Worm (Caenorhabditis elegans) whole organism, young adult: ENCODE measurements around the gene ZK354.9.
"Not testable (repeated sequence)": the region's sequence is repeated elsewhere in the genome, so short reads cannot be mapped to it uniquely, and the experiment has no call there.

ENCODE experiments used
- F57C9.4 ChIP-seq: sonication (generic microtip); optimal IDR thresholded peaks from 2 replicates; lab custom pipeline; 2017; ENCODE audit warnings: mild to moderate bottlenecking, missing genetic modification characterization, missing compliant biosample characterization
- attf-3 ChIP-seq: fragments of 200-800 bp; sonication (Bioruptor generic); conservative IDR thresholded peaks from 2 replicates; pipeline ENCODE4 v1.3.6; 2022; ENCODE audit warnings: missing genetic modification reagents, missing genetic modification characterization, missing compliant biosample characterization
- cebp-2 ChIP-seq: fragments of 200-800 bp; sonication (Bioruptor generic); IDR thresholded peaks from 2 replicates; pipeline ENCODE4 v1.3.6; 2022; ENCODE audit warnings: missing genetic modification characterization, missing compliant biosample characterization
- chd-7 ChIP-seq: sonication (generic microtip); optimal IDR thresholded peaks from 2 replicates; lab custom pipeline; 2016; ENCODE audit warnings: mild to moderate bottlenecking, missing genetic modification characterization, moderate library complexity, missing compliant biosample characterization
- ets-4 ChIP-seq: fragments of 200-800 bp; sonication (Bioruptor generic); optimal IDR thresholded peaks from 2 replicates; lab custom pipeline; 2018; ENCODE audit warnings: mild to moderate bottlenecking, missing genetic modification characterization, missing compliant biosample characterization
- madf-8 ChIP-seq: fragments of 200-800 bp; sonication (Bioruptor generic); conservative IDR thresholded peaks from 2 replicates; pipeline ENCODE4 v1.3.6; 2022; ENCODE audit warnings: missing genetic modification reagents, missing genetic modification characterization, missing compliant biosample characterization
- mel-28 ChIP-seq: sonication (generic microtip); optimal IDR thresholded peaks from 2 replicates; lab custom pipeline; 2016; ENCODE audit warnings: borderline replicate concordance, mild to moderate bottlenecking, missing genetic modification characterization, missing compliant biosample characterization
- rec-8 ChIP-seq, 2 experiments: sonication (generic microtip); optimal IDR thresholded peaks; 2 replicates each; lab custom pipeline; 2016; ENCODE audit warnings: mild to moderate bottlenecking in 2 of 2, missing genetic modification characterization in 2 of 2, missing genetic modification reagents in 2 of 2, missing genotype in 2 of 2, missing biosample characterization in 1 of 2, missing compliant biosample characterization in 1 of 2, moderate library complexity in 1 of 2
- sea-2 ChIP-seq: fragments of 200-800 bp; sonication (Bioruptor generic); IDR thresholded peaks from 2 replicates; pipeline ENCODE4 v1.3.6; 2022; ENCODE audit warnings: missing genetic modification characterization, missing compliant biosample characterization
- snpc-4 ChIP-seq, 5 experiments: fragments of 150-350 bp in 1 of 5; sonication (generic microtip) in 4 of 5; optimal IDR thresholded peaks; 2 replicates each; lab custom pipeline; 2014 to 2018; ENCODE audit warnings: missing genetic modification characterization in 5 of 5, missing biosample characterization in 3 of 5, antibody characterized with exemption in 2 of 5, mild to moderate bottlenecking in 2 of 5, missing compliant biosample characterization in 2 of 5, missing genotype in 2 of 5, moderate library complexity in 2 of 5, missing genetic modification reagents in 1 of 5
- unc-62 ChIP-seq: fragments of 150-350 bp; optimal IDR thresholded peaks from 2 replicates; lab custom pipeline; 2014; ENCODE audit warnings: missing biosample characterization, missing genetic modification reagents, missing genetic modification characterization
- ztf-26 ChIP-seq: sonication (generic microtip); optimal IDR thresholded peaks from 2 replicates; lab custom pipeline; 2017; ENCODE audit warnings: missing genetic modification characterization, missing compliant biosample characterization

DNA sequence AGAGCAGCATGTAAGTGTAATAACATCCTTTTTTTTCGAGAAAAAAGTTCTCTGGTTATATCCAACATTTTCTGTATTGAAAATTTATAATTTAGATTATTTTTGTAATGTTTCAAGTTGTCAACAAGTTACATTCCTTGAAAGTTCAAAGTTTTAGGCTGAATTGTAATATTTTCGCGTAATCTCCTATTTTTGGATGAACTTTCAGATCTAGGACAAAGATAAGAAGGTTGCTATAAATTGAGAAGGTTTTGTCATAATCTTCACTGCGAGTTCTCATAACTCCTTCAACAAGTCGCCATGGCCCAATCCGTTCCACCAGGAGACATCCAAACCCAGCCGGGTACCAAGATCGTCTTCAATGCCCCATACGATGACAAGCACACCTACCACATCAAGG, 8.3 kb upstream of the ZK354.9 start, which contains the start of gene msp-65:
- TF ChIP-seq F57C9.4 (tag; lab: Kevin White, UChicago); rec-8 (tag; optimal IDR thresholded peaks at IDR 0.05; lab: Kevin White, UChicago); ets-4 (GFP tag; lab: Kevin White, UChicago); ztf-26 (tag; lab: Kevin White, UChicago); madf-8 (GFP tag; lab: Robert Waterston, UW); cebp-2 (GFP tag; lab: Robert Waterston, UW); attf-3 (GFP tag; lab: Robert Waterston, UW); sea-2 (GFP tag; lab: Robert Waterston, UW); unc-62; chd-7 (tag; lab: Kevin White, UChicago); mel-28; snpc-4 (GFP tag; optimal IDR thresholded peaks at IDR 0.05; lab: Kevin White, UChicago); snpc-4 (tag; optimal IDR thresholded peaks at IDR 0.05; lab: Kevin White, UChicago): not testable (repeated sequence)
